Worm (Caenorhabditis elegans) whole organism, L2 larva: ENCODE data around the gene C26G2.2.
A peak's percentile ranks its signal among the peaks of the same experiment; 100 is the strongest.

ENCODE experiments used
- Y55F3AM.14 ChIP-seq: fragments of 200-800 bp; sonication (Bioruptor generic); optimal IDR thresholded peaks from 2 replicates; lab custom pipeline; 2018; ENCODE audit warnings: mild to moderate bottlenecking, missing genetic modification characterization, missing compliant biosample characterization
- fos-1 ChIP-seq: fragments of 150-350 bp; optimal IDR thresholded peaks from 2 replicates; lab custom pipeline; 2014; ENCODE audit warnings: missing biosample characterization, missing genetic modification characterization
- gmeb-1 ChIP-seq: fragments of 150-350 bp; optimal IDR thresholded peaks from 2 replicates; lab custom pipeline; 2014; ENCODE audit warnings: missing biosample characterization, missing genetic modification characterization
- nhr-12 ChIP-seq: fragments of 150-350 bp; optimal IDR thresholded peaks from 2 replicates; lab custom pipeline; 2014; ENCODE audit warnings: missing biosample characterization, missing genetic modification characterization
- nhr-237 ChIP-seq: fragments of 150-350 bp; optimal IDR thresholded peaks from 2 replicates; lab custom pipeline; 2014; ENCODE audit warnings: missing biosample characterization, missing genetic modification characterization
- zag-1 ChIP-seq: fragments of 150-350 bp; optimal IDR thresholded peaks from 2 replicates; lab custom pipeline; 2014; ENCODE audit warnings: missing biosample characterization, missing genetic modification characterization
- ztf-11 ChIP-seq: sonication (generic microtip); optimal IDR thresholded peaks from 2 replicates; lab custom pipeline; 2017; ENCODE audit warnings: missing biosample characterization, missing genetic modification characterization

DNA sequence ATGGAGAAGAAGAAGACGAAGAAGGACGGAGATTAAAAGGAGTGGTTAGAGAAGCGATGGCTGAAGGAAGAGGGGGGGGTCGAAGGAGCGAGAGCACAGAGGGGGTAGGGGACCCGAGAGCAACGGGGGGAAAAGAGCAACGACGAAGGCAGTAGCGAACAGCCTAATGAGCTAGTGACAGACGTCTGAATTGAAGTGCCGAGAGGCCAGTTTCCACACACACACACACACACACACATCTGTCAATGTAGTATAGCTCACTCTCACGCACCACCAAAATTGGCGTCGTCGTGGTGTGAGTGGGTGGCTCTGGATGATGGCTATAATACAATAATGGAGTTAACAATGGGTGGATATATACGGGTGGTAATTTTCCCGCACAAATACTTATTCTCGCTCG, 27.4 kb upstream of the C26G2.2 start:
- peak; percentile 18 for TF ChIP-seq Y55F3AM.14 (GFP tag; lab: Kevin White, UChicago)
- TF ChIP-seq ztf-11 (tag; lab: Kevin White, UChicago) = no peak
- TF ChIP-seq gmeb-1 (tag; lab: Kevin White, UChicago) = no peak
- TF ChIP-seq fos-1 (tag; lab: Kevin White, UChicago) = no peak
- no peak for TF ChIP-seq nhr-12
- no peak for TF ChIP-seq nhr-237 (tag; lab: Kevin White, UChicago)
- TF ChIP-seq zag-1 = peak; percentile 59
